Worm (Caenorhabditis elegans) whole organism, midembryonic: ENCODE measurements around the gene rsp-7.

Experiments
- T22C8.4 ChIP-seq: fragments of 200-800 bp; sonication (Bioruptor generic); IDR thresholded peaks from 2 replicates; pipeline ENCODE4 v1.3.6; 2022; ENCODE audit warnings: missing genetic modification characterization, missing compliant biosample characterization
- cog-1 ChIP-seq: sonication (generic microtip); optimal IDR thresholded peaks from 2 replicates; lab custom pipeline; 2016; ENCODE audit warnings: missing genetic modification characterization, missing compliant biosample characterization
- flt-1 ChIP-seq: fragments of 200-800 bp; sonication (Bioruptor generic); IDR thresholded peaks from 2 replicates; pipeline ENCODE4 v1.3.6; 2022; ENCODE audit warnings: missing genetic modification characterization, missing compliant biosample characterization
- klf-2 ChIP-seq: fragments of 200-800 bp; sonication (Bioruptor generic); conservative IDR thresholded peaks from 2 replicates; pipeline ENCODE4 v1.3.6; 2022; ENCODE audit warnings: missing genetic modification reagents, missing genetic modification characterization, missing compliant biosample characterization
- med-1 ChIP-seq: sonication (generic microtip); optimal IDR thresholded peaks from 2 replicates; lab custom pipeline; 2017; ENCODE audit warnings: missing genetic modification characterization, mild to moderate bottlenecking, missing compliant biosample characterization, antibody characterized with exemption, missing genetic modification reagents; ENCODE audit not compliant: insufficient read depth
- ref-1 ChIP-seq: fragments of 200-800 bp; sonication (Bioruptor generic); conservative IDR thresholded peaks from 2 replicates; pipeline ENCODE4 v1.3.6; 2022; ENCODE audit warnings: missing genetic modification reagents, missing genetic modification characterization, missing compliant biosample characterization
- tab-1 ChIP-seq: fragments of 200-800 bp; sonication (Bioruptor generic); IDR thresholded peaks from 2 replicates; pipeline ENCODE4 v1.3.6; 2022; ENCODE audit warnings: missing genetic modification characterization, missing compliant biosample characterization
- ztf-23 ChIP-seq: fragments of 200-800 bp; sonication (Bioruptor generic); IDR thresholded peaks from 2 replicates; pipeline ENCODE4 v1.3.6; 2022; ENCODE audit warnings: missing genetic modification reagents, missing genetic modification characterization, missing compliant biosample characterization
- ztf-29 ChIP-seq: fragments of 200-800 bp; sonication (Bioruptor generic); IDR thresholded peaks from 2 replicates; pipeline ENCODE4 v1.3.6; 2022; ENCODE audit warnings: missing genetic modification reagents, missing genetic modification characterization, missing compliant biosample characterization

DNA sequence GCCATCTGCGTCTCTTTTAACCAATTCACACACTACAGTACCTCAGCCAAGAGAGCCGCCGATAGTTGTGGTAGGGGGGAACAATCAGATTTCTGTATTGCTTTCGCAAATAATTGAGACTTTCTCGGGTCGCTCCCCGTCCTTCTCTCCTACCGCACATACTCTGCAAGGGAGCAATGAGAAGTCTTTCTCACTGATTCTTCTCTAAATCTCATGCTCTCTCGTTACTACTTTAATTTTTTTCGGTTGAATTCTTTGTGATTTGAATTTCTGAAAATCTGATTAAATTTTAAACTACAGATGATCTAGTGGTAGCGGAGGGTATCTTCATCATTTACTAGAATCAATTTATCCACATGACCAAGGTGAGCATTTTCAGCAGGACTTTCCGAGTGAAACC lies 16.3 kb downstream of the rsp-7 start, which contains the start of gene ptb-1:
- TF ChIP-seq ref-1 (GFP tag; lab: Robert Waterston, UW) (no peak), T22C8.4 (GFP tag; lab: Robert Waterston, UW) (no peak), med-1 (GFP tag; lab: Kevin White, UChicago) (no peak), ztf-23 (GFP tag; lab: Robert Waterston, UW) (no peak), ztf-29 (GFP tag; lab: Robert Waterston, UW) (no peak), flt-1 (GFP tag; lab: Robert Waterston, UW) (no peak), klf-2 (GFP tag; lab: Robert Waterston, UW) (no peak), tab-1 (GFP tag; lab: Robert Waterston, UW) (no peak), cog-1 (tag; lab: Kevin White, UChicago) (no peak)
